Worm (Caenorhabditis elegans) whole organism, late embryonic: ENCODE measurements around the gene F23B12.4.

Experiments used
- ama-1 ChIP-seq: fragments of 150-350 bp; optimal IDR thresholded peaks from 2 replicates; lab custom pipeline; 2014
- ceh-24 ChIP-seq: sonication (generic microtip); optimal IDR thresholded peaks from 2 replicates; lab custom pipeline; 2016; ENCODE audit warnings: mild to moderate bottlenecking, missing genetic modification characterization, missing compliant biosample characterization
- fkh-10 ChIP-seq: fragments of 150-350 bp; optimal IDR thresholded peaks from 2 replicates; lab custom pipeline; 2014; ENCODE audit warnings: missing biosample characterization, missing genetic modification reagents, missing genetic modification characterization
- hlh-13 ChIP-seq: fragments of 200-800 bp; sonication (Bioruptor generic); optimal IDR thresholded peaks from 2 replicates; lab custom pipeline; 2018; ENCODE audit warnings: mild to moderate bottlenecking, missing genetic modification characterization, missing compliant biosample characterization
- pha-2 ChIP-seq: sonication (generic microtip); optimal IDR thresholded peaks from 2 replicates; lab custom pipeline; 2017; ENCODE audit warnings: mild to moderate bottlenecking, missing genetic modification characterization, missing compliant biosample characterization
- syd-9 ChIP-seq: sonication (generic microtip); optimal IDR thresholded peaks from 2 replicates; lab custom pipeline; 2016; ENCODE audit warnings: mild to moderate bottlenecking, missing genetic modification characterization, moderate library complexity, missing compliant biosample characterization
- unc-55 ChIP-seq: sonication (generic microtip); optimal IDR thresholded peaks from 2 replicates; lab custom pipeline; 2017; ENCODE audit warnings: missing biosample characterization, missing genetic modification reagents, missing genetic modification characterization

- TF ChIP-seq ceh-24 (tag; lab: Kevin White, UChicago) (no peak), ama-1 (lab: Kevin White, UChicago) (no peak), unc-55 (no peak), hlh-13 (GFP tag; lab: Kevin White, UChicago) (no peak), syd-9 (no peak), fkh-10 (GFP tag; lab: Kevin White, UChicago) (no peak), pha-2 (tag; lab: Kevin White, UChicago) (no peak)
Observed at ce11 chrV:14417735-14418134, 23.2 kb upstream of the F23B12.4 start, which contains the start of the genes nxf-2 and set-31.
